Worm (Caenorhabditis elegans): ENCODE results near the gene C25F9.9.

DNA sequence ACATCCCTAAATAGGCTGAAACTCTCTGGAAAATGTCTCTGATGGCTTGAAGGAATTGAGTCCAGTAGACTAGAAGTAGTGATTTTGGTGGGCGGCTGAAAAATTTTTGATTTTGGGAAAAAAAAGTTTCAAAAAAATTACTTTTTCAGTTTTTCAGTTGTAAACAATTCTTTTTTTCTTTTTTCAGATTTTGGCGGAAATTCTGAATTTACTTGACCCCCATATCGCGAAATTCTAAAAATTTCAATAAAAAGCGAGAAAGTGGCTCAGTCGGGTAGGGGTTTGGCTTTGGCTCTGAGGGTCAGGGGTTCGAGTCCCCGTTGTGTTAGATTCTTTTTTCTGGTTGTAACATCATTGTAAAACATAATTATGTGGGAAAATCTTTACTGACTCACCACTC lies 14.6 kb downstream of the C25F9.9 start, which contains the start of gene srw-85:
- TF ChIP-seq dao-5 (tag; optimal IDR thresholded peaks at IDR 0.05), result no peak
- no peak for TF ChIP-seq him-1 (tag; optimal IDR thresholded peaks at IDR 0.05)

Data from whole organism, L4/young adult.